Worm (Caenorhabditis elegans) whole organism, L3 larva: Measurements from ENCODE around the gene ccar-1.

Experiments used
- ZK546.5 ChIP-seq: sonication (generic microtip); optimal IDR thresholded peaks from 2 replicates; lab custom pipeline; 2017; ENCODE audit warnings: missing biosample characterization, missing genetic modification characterization
- aly-2 ChIP-seq: fragments of 150-350 bp; optimal IDR thresholded peaks from 2 replicates; lab custom pipeline; 2014; ENCODE audit warnings: missing biosample characterization, missing genetic modification characterization
- ama-1 ChIP-seq: fragments of 150-350 bp; optimal IDR thresholded peaks from 2 replicates; lab custom pipeline; 2018
- ceh-16 ChIP-seq: sonication (generic microtip); optimal IDR thresholded peaks from 2 replicates; lab custom pipeline; 2017; ENCODE audit warnings: missing biosample characterization, missing genetic modification characterization
- ceh-82 ChIP-seq: fragments of 150-350 bp; optimal IDR thresholded peaks from 2 replicates; lab custom pipeline; 2014; ENCODE audit warnings: missing biosample characterization, missing genetic modification characterization
- daf-12 ChIP-seq: fragments of 150-350 bp; optimal IDR thresholded peaks from 2 replicates; lab custom pipeline; 2014; ENCODE audit warnings: missing biosample characterization, missing genetic modification reagents, missing genetic modification characterization
- egl-5 ChIP-seq: fragments of 150-350 bp; optimal IDR thresholded peaks from 2 replicates; lab custom pipeline; 2017; ENCODE audit warnings: missing biosample characterization, missing genetic modification reagents, missing genetic modification characterization, inconsistent platforms
- elt-3 ChIP-seq, 3 experiments: fragments of 150-350 bp in 1 of 3; sonication (generic microtip) in 2 of 3; optimal IDR thresholded peaks; 2 replicates in 2 of 3; 4 replicates in 1 of 3; lab custom pipeline; 2014 to 2017; ENCODE audit warnings: missing biosample characterization in 3 of 3, missing genetic modification characterization in 3 of 3
- fkh-10 ChIP-seq: sonication (generic microtip); optimal IDR thresholded peaks from 2 replicates; lab custom pipeline; 2017; ENCODE audit warnings: missing biosample characterization, missing genetic modification reagents, missing genetic modification characterization
- fkh-2 ChIP-seq: fragments of 150-350 bp; optimal IDR thresholded peaks from 2 replicates; lab custom pipeline; 2014; ENCODE audit warnings: missing biosample characterization, missing genetic modification reagents, missing genetic modification characterization
- hmg-11 ChIP-seq: sonication (generic microtip); optimal IDR thresholded peaks from 2 replicates; lab custom pipeline; 2016; ENCODE audit warnings: missing genetic modification characterization, missing compliant biosample characterization
- jun-1 ChIP-seq: fragments of 150-350 bp; optimal IDR thresholded peaks from 2 replicates; lab custom pipeline; 2014; ENCODE audit warnings: missing biosample characterization, missing genetic modification reagents, missing genetic modification characterization
- lin-15B ChIP-seq: fragments of 150-350 bp; optimal IDR thresholded peaks from 2 replicates; lab custom pipeline; 2014; ENCODE audit warnings: missing biosample characterization, missing genetic modification characterization
- lin-39 ChIP-seq: fragments of 150-350 bp; optimal IDR thresholded peaks from 2 replicates; lab custom pipeline; 2018; ENCODE audit warnings: missing biosample characterization, missing genetic modification reagents, missing genetic modification characterization
- lsy-12 ChIP-seq: sonication (generic microtip); optimal IDR thresholded peaks from 2 replicates; lab custom pipeline; 2016; ENCODE audit warnings: mild to moderate bottlenecking, missing genetic modification characterization, missing compliant biosample characterization
- mdl-1 ChIP-seq: fragments of 150-350 bp; optimal IDR thresholded peaks from 2 replicates; lab custom pipeline; 2014; ENCODE audit warnings: missing biosample characterization, missing genetic modification characterization
- mml-1 ChIP-seq: fragments of 150-350 bp; sonication (generic microtip); optimal IDR thresholded peaks from 3 replicates; lab custom pipeline; 2014; ENCODE audit warnings: missing biosample characterization, missing genetic modification characterization
- nfya-1 ChIP-seq: sonication (generic microtip); optimal IDR thresholded peaks from 2 replicates; lab custom pipeline; 2017; ENCODE audit warnings: missing genetic modification characterization, mild to moderate bottlenecking, missing compliant biosample characterization, antibody characterized with exemption, moderate library complexity; ENCODE audit not compliant: insufficient read depth
- nhr-11 ChIP-seq: fragments of 150-350 bp; optimal IDR thresholded peaks from 2 replicates; lab custom pipeline; 2014; ENCODE audit warnings: missing biosample characterization, missing genetic modification characterization
- nhr-12 ChIP-seq: fragments of 150-350 bp; optimal IDR thresholded peaks from 2 replicates; lab custom pipeline; 2014; ENCODE audit warnings: missing biosample characterization, missing genetic modification characterization
- nhr-23 ChIP-seq: fragments of 150-350 bp; optimal IDR thresholded peaks from 2 replicates; lab custom pipeline; 2014; ENCODE audit warnings: missing biosample characterization, missing genetic modification reagents, missing genetic modification characterization
- nhr-237 ChIP-seq: fragments of 150-350 bp; optimal IDR thresholded peaks from 2 replicates; lab custom pipeline; 2014; ENCODE audit warnings: missing biosample characterization, missing genetic modification characterization
- nhr-25 ChIP-seq: sonication (generic microtip); optimal IDR thresholded peaks from 2 replicates; lab custom pipeline; 2017; ENCODE audit warnings: missing biosample characterization, missing genetic modification characterization
- nhr-28 ChIP-seq: fragments of 150-350 bp; optimal IDR thresholded peaks from 2 replicates; lab custom pipeline; 2014; ENCODE audit warnings: missing biosample characterization, missing genetic modification characterization
- nhr-43 ChIP-seq: sonication (generic microtip); optimal IDR thresholded peaks from 2 replicates; lab custom pipeline; 2016; ENCODE audit warnings: mild to moderate bottlenecking, missing genetic modification characterization, missing compliant biosample characterization; ENCODE audit not compliant: poor library complexity, severe bottlenecking
- nhr-76 ChIP-seq: fragments of 150-350 bp; sonication (generic microtip); optimal IDR thresholded peaks from 5 replicates; lab custom pipeline; 2014; ENCODE audit warnings: missing biosample characterization, missing genetic modification characterization
- pha-4 ChIP-seq: fragments of 150-350 bp; optimal IDR thresholded peaks from 2 replicates; lab custom pipeline; 2014; ENCODE audit warnings: missing biosample characterization, missing genetic modification reagents, missing genetic modification characterization
- sea-2 ChIP-seq: fragments of 150-350 bp; sonication (generic microtip); optimal IDR thresholded peaks from 4 replicates; lab custom pipeline; 2014; ENCODE audit warnings: missing biosample characterization, missing genetic modification reagents, missing genetic modification characterization
- skn-1 ChIP-seq: fragments of 150-350 bp; optimal IDR thresholded peaks from 2 replicates; lab custom pipeline; 2014; ENCODE audit warnings: missing biosample characterization, missing genetic modification characterization
- snpc-4 ChIP-seq: fragments of 150-350 bp; optimal IDR thresholded peaks from 2 replicates; lab custom pipeline; 2014; ENCODE audit warnings: missing biosample characterization, missing genetic modification characterization
- unc-39 ChIP-seq: sonication (generic microtip); optimal IDR thresholded peaks from 4 replicates; lab custom pipeline; 2017; ENCODE audit warnings: missing biosample characterization, missing genetic modification characterization
- zag-1 ChIP-seq: fragments of 150-350 bp; optimal IDR thresholded peaks from 2 replicates; lab custom pipeline; 2014; ENCODE audit warnings: missing biosample characterization, missing genetic modification characterization
- ztf-11 ChIP-seq: fragments of 150-350 bp; optimal IDR thresholded peaks from 2 replicates; lab custom pipeline; 2014; ENCODE audit warnings: missing biosample characterization, missing genetic modification characterization
- ztf-4 ChIP-seq: fragments of 150-350 bp; optimal IDR thresholded peaks from 2 replicates; lab custom pipeline; 2014; ENCODE audit warnings: missing biosample characterization, missing genetic modification characterization

Gene ccar-1

DNA sequence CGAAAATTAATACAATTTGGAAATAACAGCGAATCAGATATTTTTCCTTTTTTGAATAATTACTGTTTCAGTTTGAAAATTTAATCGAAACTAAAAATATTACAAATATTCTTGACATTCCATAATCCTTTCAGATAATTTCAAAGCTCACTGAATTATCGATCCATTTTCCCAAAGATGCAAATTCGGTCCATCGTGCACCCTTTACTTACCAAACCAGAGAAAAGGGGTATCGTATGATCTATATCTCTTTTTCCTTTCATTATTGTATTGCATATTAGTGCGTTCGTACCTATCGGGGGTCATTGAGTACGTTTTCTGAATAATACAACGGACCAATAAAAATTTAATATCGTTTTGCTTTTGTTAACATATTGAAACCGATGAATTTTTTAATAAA, 33.4 kb downstream of the ccar-1 start:
- no peak for TF ChIP-seq nhr-43 (tag; lab: Kevin White, UChicago)
- TF ChIP-seq nhr-23 (tag; lab: Kevin White, UChicago) = no peak
- no peak for TF ChIP-seq ZK546.5 (tag; lab: Kevin White, UChicago)
- no peak for TF ChIP-seq ceh-82 (tag; lab: Kevin White, UChicago)
- TF ChIP-seq zag-1 = no peak
- no peak for TF ChIP-seq egl-5
- no peak for TF ChIP-seq fkh-2 (tag; lab: Kevin White, UChicago)
- no peak for TF ChIP-seq sea-2 (GFP tag; lab: Kevin White, UChicago)
- TF ChIP-seq lsy-12 (tag; lab: Kevin White, UChicago) = no peak
- no peak for TF ChIP-seq nhr-237 (tag; lab: Kevin White, UChicago)

DNA sequence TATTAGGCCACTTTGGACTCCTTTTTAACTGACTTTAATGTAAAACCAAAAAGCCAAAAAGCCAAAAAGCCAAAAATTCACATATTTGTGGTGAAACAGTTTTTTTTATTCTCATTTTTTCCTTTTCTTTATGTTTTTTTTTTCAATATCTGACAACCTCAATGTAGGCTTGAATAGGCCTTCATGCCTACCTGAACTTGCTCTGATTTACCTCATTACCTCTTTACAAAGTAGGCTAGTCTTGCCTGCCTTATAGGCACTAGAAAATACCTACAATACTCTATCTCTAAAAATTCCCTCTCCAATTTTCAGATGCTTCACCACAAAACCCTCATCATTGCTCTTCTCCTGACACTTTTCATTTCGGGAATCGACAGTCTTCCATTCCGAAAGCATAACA, 34.9 kb downstream of the ccar-1 start, which contains the start of gene ins-34:
ins-34 (plus strand) TSS at position 301 of the 400 bp plus-strand sequence.
- TF ChIP-seq ztf-11 (tag; lab: Kevin White, UChicago) (no peak), pha-4 (tag; lab: Kevin White, UChicago) (no peak), nfya-1 (no peak), nhr-28 (tag; lab: Kevin White, UChicago) (no peak), nhr-76 (tag; lab: Kevin White, UChicago) (no peak), sea-2 (GFP tag; lab: Kevin White, UChicago) (no peak), ceh-16 (tag; lab: Kevin White, UChicago) (no peak), mdl-1 (tag; lab: Kevin White, UChicago) (no peak), nhr-23 (tag; lab: Kevin White, UChicago) (no peak), mml-1 (tag; lab: Kevin White, UChicago) (no peak), lin-15B (tag; lab: Kevin White, UChicago) (no peak), aly-2 (tag; lab: Kevin White, UChicago) (no peak)

DNA sequence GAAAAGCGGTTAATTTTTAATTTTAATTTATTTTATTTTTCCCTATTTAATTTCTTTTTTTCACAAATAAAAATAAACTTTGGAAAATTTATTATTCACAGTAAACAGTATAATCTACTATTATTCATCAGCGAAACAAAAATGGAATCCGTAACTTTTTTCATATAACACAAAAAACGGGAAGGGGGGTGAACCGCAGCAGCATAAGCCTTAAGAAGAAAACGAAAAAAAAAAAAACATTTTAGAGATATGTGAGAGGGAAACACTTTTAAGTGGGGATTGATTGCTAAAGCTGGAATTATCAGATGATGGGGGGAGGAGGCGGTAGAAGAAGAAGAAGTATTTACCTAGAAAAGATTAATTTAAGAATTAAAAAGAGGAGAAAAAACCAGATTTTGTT, 36.3 kb downstream of the ccar-1 start:
- TF ChIP-seq jun-1 (tag; lab: Kevin White, UChicago) (no peak), elt-3 (tag; optimal IDR thresholded peaks at IDR 0.05; lab: Kevin White, UChicago) (no peak), skn-1 (tag; lab: Kevin White, UChicago) (no peak)

DNA sequence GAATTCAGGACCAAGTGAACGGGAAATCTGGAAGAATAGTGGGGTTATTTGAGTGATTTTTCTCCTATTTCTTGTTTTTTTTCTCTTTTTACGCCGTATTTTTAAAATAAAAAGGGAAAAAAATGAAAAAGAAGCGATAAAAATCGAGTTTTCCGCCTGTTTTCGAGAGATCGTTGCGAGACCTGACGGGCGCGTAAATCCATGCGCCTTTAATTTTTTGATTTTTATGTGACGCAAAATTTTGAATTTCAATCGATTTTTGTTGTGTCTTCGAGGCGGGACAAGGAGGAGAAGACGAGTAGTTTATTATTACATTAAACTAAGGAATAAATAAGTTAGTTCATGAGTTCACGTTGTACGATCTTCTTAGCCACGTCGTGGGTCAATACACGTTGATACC, 42.3 kb downstream of the ccar-1 start:
- no peak for TF ChIP-seq mml-1 (tag; lab: Kevin White, UChicago)
- TF ChIP-seq nhr-43 (tag; lab: Kevin White, UChicago) = no peak
- no peak for TF ChIP-seq ceh-82 (tag; lab: Kevin White, UChicago)
- TF ChIP-seq ama-1 (lab: Kevin White, UChicago) = no peak

DNA sequence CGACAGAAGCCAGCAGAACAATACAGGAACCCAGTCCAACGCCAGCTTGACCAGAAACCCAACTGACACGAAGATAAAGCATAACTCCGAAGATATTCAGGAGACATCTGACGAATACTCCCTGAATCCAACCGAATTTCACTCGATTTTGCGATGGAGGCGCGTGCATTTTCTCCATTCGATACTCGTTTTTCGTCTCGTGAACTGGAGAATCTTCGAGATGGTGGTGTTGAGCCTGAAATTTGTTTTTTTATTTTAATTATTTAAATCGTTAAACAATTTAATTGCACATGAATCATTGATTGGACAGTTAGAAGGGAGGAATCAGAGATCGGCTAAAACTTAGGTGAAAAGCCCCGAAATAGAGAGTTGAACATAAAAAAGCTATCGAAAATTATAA, 43.0 kb downstream of the ccar-1 start:
- TF ChIP-seq ztf-11 (tag; lab: Kevin White, UChicago) (no peak), lin-39 (tag; lab: Kevin White, UChicago) (no peak)

DNA sequence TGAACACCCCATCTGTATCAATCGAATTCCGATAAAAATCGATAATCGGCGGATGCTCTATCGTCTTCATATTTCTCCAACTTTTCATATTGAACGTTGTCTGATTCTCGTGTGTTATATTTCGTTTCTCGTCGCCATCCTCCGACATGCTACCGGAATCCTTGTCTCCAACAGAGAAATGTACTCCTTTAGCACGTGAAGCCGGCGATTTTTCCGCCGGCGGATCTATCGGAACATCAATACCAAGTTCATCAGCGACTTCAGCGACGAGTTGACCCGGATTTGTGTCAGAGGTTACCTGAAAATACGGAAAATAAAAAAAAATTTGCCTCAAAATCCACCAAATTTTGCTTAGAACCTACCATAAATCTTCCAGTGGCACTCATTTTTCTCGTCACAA, 43.7 kb downstream of the ccar-1 start:
- no peak for TF ChIP-seq nfya-1
- no peak for TF ChIP-seq nhr-25 (tag; lab: Kevin White, UChicago)
- TF ChIP-seq unc-39 = no peak
- no peak for TF ChIP-seq pha-4 (tag; lab: Kevin White, UChicago)
- no peak for TF ChIP-seq ztf-11 (tag; lab: Kevin White, UChicago)
- no peak for TF ChIP-seq ama-1 (lab: Kevin White, UChicago)
- no peak for TF ChIP-seq hmg-11 (tag; lab: Kevin White, UChicago)
- TF ChIP-seq daf-12 (tag; lab: Kevin White, UChicago) = no peak
- no peak for TF ChIP-seq ZK546.5 (tag; lab: Kevin White, UChicago)
- no peak for TF ChIP-seq nhr-23 (tag; lab: Kevin White, UChicago)
- no peak for TF ChIP-seq nhr-11
- no peak for TF ChIP-seq ceh-82 (tag; lab: Kevin White, UChicago)
- TF ChIP-seq fkh-10 (GFP tag; lab: Kevin White, UChicago) = no peak
- TF ChIP-seq sea-2 (GFP tag; lab: Kevin White, UChicago) = no peak
- no peak for TF ChIP-seq aly-2 (tag; lab: Kevin White, UChicago)
- no peak for TF ChIP-seq nhr-12 (tag; lab: Kevin White, UChicago)
- TF ChIP-seq snpc-4 (tag; lab: Kevin White, UChicago) = no peak
- no peak for TF ChIP-seq nhr-28 (tag; lab: Kevin White, UChicago)
- no peak for TF ChIP-seq ztf-4 (tag; lab: Kevin White, UChicago)
- no peak for TF ChIP-seq nhr-237 (tag; lab: Kevin White, UChicago)
